Worm (Caenorhabditis elegans) whole organism, L1 larva: Measurements from ENCODE around the gene fmi-1.
A peak's percentile ranks its signal among the peaks of the same experiment; 100 is the strongest.

Experiments used
- C16A3.4 ChIP-seq: fragments of 150-350 bp; optimal IDR thresholded peaks from 2 replicates; lab custom pipeline; 2014; ENCODE audit warnings: missing biosample characterization, missing genetic modification characterization
- F16B12.6 ChIP-seq: fragments of 150-350 bp; optimal IDR thresholded peaks from 2 replicates; lab custom pipeline; 2014; ENCODE audit warnings: missing biosample characterization, missing genetic modification characterization
- Y116A8C.19 ChIP-seq: sonication (generic microtip); optimal IDR thresholded peaks from 2 replicates; lab custom pipeline; 2016; ENCODE audit warnings: missing compliant biosample characterization, missing genetic modification characterization, borderline replicate concordance
- aha-1 ChIP-seq: fragments of 150-350 bp; optimal IDR thresholded peaks from 2 replicates; lab custom pipeline; 2014; ENCODE audit warnings: missing biosample characterization, missing genetic modification characterization
- alr-1 ChIP-seq: fragments of 200-800 bp; sonication (Bioruptor generic); optimal IDR thresholded peaks from 2 replicates; lab custom pipeline; 2018; ENCODE audit warnings: borderline replicate concordance, mild to moderate bottlenecking, missing genetic modification characterization, missing compliant biosample characterization
- blmp-1 ChIP-seq: fragments of 150-350 bp; optimal IDR thresholded peaks from 2 replicates; lab custom pipeline; 2014; ENCODE audit warnings: missing biosample characterization, missing genetic modification characterization
- ceh-82 ChIP-seq, 3 experiments: fragments of 150-350 bp in 1 of 3; sonication (generic microtip) in 2 of 3; optimal IDR thresholded peaks; 2 replicates each; lab custom pipeline; 2014 to 2017; ENCODE audit warnings: missing biosample characterization in 3 of 3, missing genetic modification characterization in 3 of 3
- ceh-90 ChIP-seq: sonication (generic microtip); optimal IDR thresholded peaks from 2 replicates; lab custom pipeline; 2016; ENCODE audit warnings: missing genetic modification characterization, missing compliant biosample characterization
- ces-1 ChIP-seq: fragments of 150-350 bp; optimal IDR thresholded peaks from 2 replicates; lab custom pipeline; 2014; ENCODE audit warnings: missing biosample characterization, missing genetic modification reagents, missing genetic modification characterization
- dpl-1 ChIP-seq, 3 experiments: fragments of 150-350 bp in 2 of 3; sonication (generic microtip) in 1 of 3; optimal IDR thresholded peaks; 2 replicates each; lab custom pipeline; 2014 to 2017; ENCODE audit warnings: missing biosample characterization in 3 of 3, missing genetic modification characterization in 3 of 3, missing genetic modification reagents in 3 of 3
- efl-1 ChIP-seq, 4 experiments: fragments of 150-350 bp; optimal IDR thresholded peaks in 3 of 4; peaks in 1 of 4; 1 replicate in 1 of 4; 2 replicates in 3 of 4; lab custom pipeline; 2014; ENCODE audit warnings: missing biosample characterization in 2 of 4, missing genetic modification characterization in 2 of 4, missing genetic modification reagents in 2 of 4
- efl-3 ChIP-seq: fragments of 200-800 bp; sonication (Bioruptor generic); optimal IDR thresholded peaks from 2 replicates; lab custom pipeline; 2018; ENCODE audit warnings: mild to moderate bottlenecking, missing genetic modification characterization, missing compliant biosample characterization
- elt-2 ChIP-seq: sonication (generic microtip); optimal IDR thresholded peaks from 2 replicates; lab custom pipeline; 2016; ENCODE audit warnings: missing genetic modification characterization, mild to moderate bottlenecking, inconsistent platforms, missing compliant biosample characterization, missing genetic modification reagents
- fkh-10 ChIP-seq: sonication (generic microtip); optimal IDR thresholded peaks from 2 replicates; lab custom pipeline; 2017; ENCODE audit warnings: missing biosample characterization, missing genetic modification reagents, missing genetic modification characterization
- fkh-4 ChIP-seq: sonication (generic microtip); optimal IDR thresholded peaks from 2 replicates; lab custom pipeline; 2016; ENCODE audit warnings: missing compliant biosample characterization, missing genetic modification characterization, borderline replicate concordance
- fkh-8 ChIP-seq: sonication (generic microtip); optimal IDR thresholded peaks from 2 replicates; lab custom pipeline; 2016; ENCODE audit warnings: mild to moderate bottlenecking, missing genetic modification characterization, missing compliant biosample characterization
- hlh-17 ChIP-seq: fragments of 200-800 bp; sonication (Bioruptor generic); optimal IDR thresholded peaks from 2 replicates; lab custom pipeline; 2018; ENCODE audit warnings: missing genetic modification characterization, mild to moderate bottlenecking, missing compliant biosample characterization, moderate library complexity, borderline replicate concordance
- isw-1 ChIP-seq: fragments of 200-800 bp; sonication (Bioruptor generic); IDR thresholded peaks from 2 replicates; pipeline ENCODE4 v1.3.6; 2022; ENCODE audit warnings: missing genetic modification characterization, missing compliant biosample characterization
- lin-13 ChIP-seq: fragments of 150-350 bp; optimal IDR thresholded peaks from 2 replicates; lab custom pipeline; 2014; ENCODE audit warnings: missing biosample characterization, missing genetic modification reagents, missing genetic modification characterization
- lin-14 ChIP-seq: fragments of 200-800 bp; sonication (Bioruptor generic); optimal IDR thresholded peaks from 2 replicates; lab custom pipeline; 2018; ENCODE audit warnings: mild to moderate bottlenecking, missing genetic modification characterization, moderate library complexity, missing compliant biosample characterization
- lin-35 ChIP-seq, 2 experiments: fragments of 150-350 bp; optimal IDR thresholded peaks; 2 replicates each; lab custom pipeline; 2014; ENCODE audit warnings: missing biosample characterization in 2 of 2, missing genetic modification characterization in 2 of 2, missing genetic modification reagents in 2 of 2
- lin-39 ChIP-seq: fragments of 150-350 bp; optimal IDR thresholded peaks from 2 replicates; lab custom pipeline; 2014; ENCODE audit warnings: missing biosample characterization, missing genetic modification reagents, missing genetic modification characterization
- lsy-2 ChIP-seq, 2 experiments: fragments of 150-350 bp; optimal IDR thresholded peaks; 2 replicates each; lab custom pipeline; 2014; ENCODE audit warnings: missing biosample characterization in 2 of 2, missing genetic modification characterization in 2 of 2
- mab-9 ChIP-seq: fragments of 200-800 bp; sonication (Bioruptor generic); IDR thresholded peaks from 2 replicates; pipeline ENCODE4 v1.3.6; 2022; ENCODE audit warnings: missing genetic modification reagents, missing genetic modification characterization, missing compliant biosample characterization
- mep-1 ChIP-seq: fragments of 150-350 bp; optimal IDR thresholded peaks from 2 replicates; lab custom pipeline; 2014; ENCODE audit warnings: missing biosample characterization, missing genetic modification characterization
- nhr-12 ChIP-seq: sonication (generic microtip); optimal IDR thresholded peaks from 2 replicates; lab custom pipeline; 2017; ENCODE audit warnings: missing biosample characterization, missing genetic modification characterization
- nhr-19 ChIP-seq: fragments of 200-800 bp; sonication (Bioruptor generic); conservative IDR thresholded peaks from 2 replicates; pipeline ENCODE4 v1.3.6; 2022; ENCODE audit warnings: missing genetic modification characterization, missing compliant biosample characterization
- nhr-47 ChIP-seq: sonication (generic microtip); optimal IDR thresholded peaks from 2 replicates; lab custom pipeline; 2016; ENCODE audit warnings: mild to moderate bottlenecking, missing genetic modification characterization, moderate library complexity, missing compliant biosample characterization
- nhr-71 ChIP-seq: sonication (generic microtip); optimal IDR thresholded peaks from 2 replicates; lab custom pipeline; 2016; ENCODE audit warnings: mild to moderate bottlenecking, missing genetic modification characterization, moderate library complexity, missing compliant biosample characterization
- nhr-85 ChIP-seq: sonication (generic microtip); peaks from one replicate; lab custom pipeline; 2016; ENCODE audit warnings: missing genetic modification characterization, inconsistent platforms, missing compliant biosample characterization
- pqm-1 ChIP-seq: sonication (generic microtip); optimal IDR thresholded peaks from 3 replicates; lab custom pipeline; 2017; ENCODE audit warnings: missing biosample characterization, missing genetic modification characterization
- rnt-1 ChIP-seq: sonication (generic microtip); optimal IDR thresholded peaks from 2 replicates; lab custom pipeline; 2016; ENCODE audit warnings: mild to moderate bottlenecking, missing genetic modification characterization, moderate library complexity, missing compliant biosample characterization
- snu-23 ChIP-seq: sonication (generic microtip); optimal IDR thresholded peaks from 2 replicates; lab custom pipeline; 2016; ENCODE audit warnings: missing genetic modification characterization, missing compliant biosample characterization
- sup-37 ChIP-seq: fragments of 200-800 bp; sonication (Bioruptor generic); optimal IDR thresholded peaks from 2 replicates; lab custom pipeline; 2018; ENCODE audit warnings: mild to moderate bottlenecking, missing genetic modification characterization, missing compliant biosample characterization
- tbx-2 ChIP-seq: sonication (generic microtip); optimal IDR thresholded peaks from 2 replicates; lab custom pipeline; 2016; ENCODE audit warnings: missing genetic modification characterization, missing compliant biosample characterization
- unc-62 ChIP-seq: fragments of 150-350 bp; optimal IDR thresholded peaks from 2 replicates; lab custom pipeline; 2014; ENCODE audit warnings: missing biosample characterization, missing genetic modification reagents, missing genetic modification characterization
- unc-98 ChIP-seq: fragments of 200-800 bp; sonication (Bioruptor generic); IDR thresholded peaks from 2 replicates; pipeline ENCODE4 v1.3.6; 2022; ENCODE audit warnings: missing genetic modification characterization, missing compliant biosample characterization
- vab-15 ChIP-seq: sonication (generic microtip); optimal IDR thresholded peaks from 2 replicates; lab custom pipeline; 2017; ENCODE audit warnings: missing genotype, mild to moderate bottlenecking, missing genetic modification characterization, missing compliant biosample characterization
- xbp-1 ChIP-seq: sonication (generic microtip); optimal IDR thresholded peaks from 2 replicates; lab custom pipeline; 2016; ENCODE audit warnings: missing genetic modification characterization, missing compliant biosample characterization
- zag-1 ChIP-seq: fragments of 150-350 bp; optimal IDR thresholded peaks from 2 replicates; lab custom pipeline; 2014; ENCODE audit warnings: missing biosample characterization, missing genetic modification characterization
- ztf-11 ChIP-seq, 2 experiments: sonication (generic microtip); optimal IDR thresholded peaks; 2 replicates each; lab custom pipeline; 2016 to 2017; ENCODE audit warnings: missing genetic modification characterization in 2 of 2, missing biosample characterization in 1 of 2, missing compliant biosample characterization in 1 of 2

Gene fmi-1

DNA sequence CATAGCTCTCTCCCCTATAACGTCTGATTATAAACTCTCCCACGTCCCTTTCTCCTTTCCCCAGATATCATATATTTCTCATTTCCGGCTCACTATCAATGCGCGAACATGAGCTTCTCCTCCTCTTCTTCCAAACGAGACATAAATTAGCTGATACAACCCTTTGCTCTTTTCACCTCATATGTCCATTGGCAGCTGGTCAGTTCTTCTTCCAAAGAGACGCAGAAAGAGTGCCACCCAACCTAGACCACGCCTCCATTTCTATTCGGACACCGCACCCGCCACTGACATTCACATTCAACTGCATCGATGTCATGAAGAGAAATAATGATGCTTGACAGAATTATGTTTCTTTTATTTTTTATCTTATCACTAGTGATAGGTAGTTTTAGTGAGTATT is at the start of gene fmi-1:
TSS of gene fmi-1 (plus strand) at position 301 of the 400 bp plus-strand sequence.
- TF ChIP-seq unc-62 (GFP tag; lab: Kevin White, UChicago) (no peak), fkh-10 (no peak), efl-3 (no peak), F16B12.6 (no peak), alr-1 (tag; lab: Kevin White, UChicago) (no peak), Y116A8C.19 (no peak), ces-1 (no peak), lin-13 (GFP tag; lab: Kevin White, UChicago) (no peak), C16A3.4 (tag; lab: Kevin White, UChicago) (no peak), ceh-82 (tag; optimal IDR thresholded peaks at IDR 0.05; lab: Kevin White, UChicago) (no peak), nhr-85 (tag; lab: Kevin White, UChicago) (no peak), nhr-12 (no peak), ceh-90 (no peak), dpl-1 (GFP tag; optimal IDR thresholded peaks at IDR 0.05; lab: Kevin White, UChicago) (no peak), vab-15 (no peak), pqm-1 (no peak)

DNA sequence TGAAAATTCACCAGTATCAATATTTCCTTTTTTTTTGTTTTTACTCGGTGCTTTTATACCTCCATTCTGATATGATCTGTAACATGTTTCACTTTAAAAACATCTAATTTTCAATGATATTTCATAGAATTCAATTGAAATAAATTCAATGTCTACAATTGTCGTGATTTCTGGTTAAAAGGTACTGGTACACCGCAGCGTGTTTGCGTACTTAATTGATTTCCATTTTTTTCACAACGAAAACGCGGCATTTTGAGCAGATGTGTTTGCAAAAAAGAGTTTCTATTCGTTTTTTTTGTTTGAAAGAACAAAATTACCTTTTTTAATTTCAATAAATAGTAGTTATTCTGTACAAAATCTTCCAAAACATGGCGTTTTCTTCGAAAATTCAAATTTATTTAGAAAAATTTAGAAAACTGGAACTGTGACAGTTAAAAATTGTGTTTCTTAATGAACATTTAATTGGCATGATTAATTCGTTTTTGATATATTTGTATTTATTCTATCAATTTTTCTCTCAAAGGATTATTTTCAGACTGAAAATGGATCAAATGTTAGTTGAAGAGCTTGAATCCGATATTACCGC is 48.2 kb upstream of the fmi-1 start, which contains the start of gene pnn-1:
TSS of gene pnn-1 (plus strand) at position 536 of the 586 bp plus-strand sequence.
- peak; percentile 58 for TF ChIP-seq mep-1 (tag; lab: Kevin White, UChicago)
- TF ChIP-seq xbp-1 (tag; lab: Kevin White, UChicago) = peak; percentile 31
- TF ChIP-seq lin-35 (GFP tag; optimal IDR thresholded peaks at IDR 0.05; lab: Kevin White, UChicago) = peak; percentile 28 to 63
- TF ChIP-seq fkh-8 (tag; lab: Kevin White, UChicago) = no peak
- TF ChIP-seq blmp-1 (tag; lab: Kevin White, UChicago) = peak; percentile 41
- no peak for TF ChIP-seq unc-62 (GFP tag; lab: Kevin White, UChicago)
- peak; percentile 29 to 69 (median 63) for TF ChIP-seq dpl-1 (GFP tag; optimal IDR thresholded peaks at IDR 0.05; lab: Kevin White, UChicago)
- no peak for TF ChIP-seq lin-39 (tag; lab: Kevin White, UChicago)
- TF ChIP-seq isw-1 (GFP tag; lab: Robert Waterston, UW) = no peak
- TF ChIP-seq nhr-71 = peak; percentile 44
- no peak for TF ChIP-seq rnt-1 (tag; lab: Kevin White, UChicago)
- peak; percentile 87 for TF ChIP-seq F16B12.6
- peak; percentile 44 for TF ChIP-seq C16A3.4 (tag; lab: Kevin White, UChicago)
- no peak for TF ChIP-seq nhr-19
- peak; percentile 45 for TF ChIP-seq snu-23
- TF ChIP-seq sup-37 (GFP tag; lab: Kevin White, UChicago) = no peak
- peak; percentile 40 to 58 for TF ChIP-seq efl-1 (optimal IDR thresholded peaks at IDR 0.05; lab: Kevin White, UChicago)
- peak; percentile 49 to 95 for TF ChIP-seq efl-1 (GFP tag; optimal IDR thresholded peaks at IDR 0.05 in 1 of 2; lab: Kevin White, UChicago)
- TF ChIP-seq tbx-2 = peak; percentile 12
- TF ChIP-seq nhr-47 (tag; lab: Kevin White, UChicago) = peak; percentile 37
- TF ChIP-seq lsy-2 (tag; optimal IDR thresholded peaks at IDR 0.05; lab: Kevin White, UChicago) = peak; percentile 71 to 86
- no peak for TF ChIP-seq unc-98 (GFP tag; lab: Robert Waterston, UW)
- TF ChIP-seq aha-1 (tag; lab: Kevin White, UChicago) = no peak
- TF ChIP-seq lin-14 (GFP tag; lab: Kevin White, UChicago) = peak; percentile 37
- no peak for TF ChIP-seq hlh-17 (GFP tag; lab: Kevin White, UChicago)

DNA sequence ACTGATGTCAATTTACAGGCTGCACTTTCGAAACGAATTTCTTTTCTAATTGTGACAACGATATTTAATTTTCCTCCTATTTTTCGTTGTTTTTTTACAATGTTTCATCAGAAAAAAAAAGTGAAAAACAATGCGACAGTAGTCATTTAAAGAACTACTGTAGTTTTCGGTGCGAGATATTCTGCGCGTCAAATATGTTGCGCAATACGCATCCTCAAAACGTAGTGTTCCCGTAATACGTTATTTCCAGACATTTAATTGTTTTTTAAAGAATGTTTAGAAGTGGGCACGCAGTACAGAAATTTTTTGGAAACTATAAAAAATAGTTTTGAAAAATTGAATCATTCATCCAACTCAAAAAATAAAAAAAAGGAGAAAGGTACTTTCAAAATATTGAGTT is 44.8 kb upstream of the fmi-1 start:
- no peak for TF ChIP-seq unc-98 (GFP tag; lab: Robert Waterston, UW)
- no peak for TF ChIP-seq sup-37 (GFP tag; lab: Kevin White, UChicago)
- no peak for TF ChIP-seq nhr-47 (tag; lab: Kevin White, UChicago)
- TF ChIP-seq fkh-4 (tag; lab: Kevin White, UChicago) = no peak
- no peak for TF ChIP-seq unc-62 (GFP tag; lab: Kevin White, UChicago)
- no peak for TF ChIP-seq efl-3
- TF ChIP-seq mab-9 (GFP tag; lab: Robert Waterston, UW) = no peak
- no peak for TF ChIP-seq F16B12.6
- TF ChIP-seq ztf-11 (tag; optimal IDR thresholded peaks at IDR 0.05; lab: Kevin White, UChicago) = no peak
- TF ChIP-seq blmp-1 (tag; lab: Kevin White, UChicago) = no peak
- TF ChIP-seq elt-2 (tag; lab: Kevin White, UChicago) = no peak
- no peak for TF ChIP-seq nhr-12
- TF ChIP-seq snu-23 = no peak
- no peak for TF ChIP-seq zag-1
- TF ChIP-seq nhr-71 = no peak
- no peak for TF ChIP-seq vab-15
- no peak for TF ChIP-seq efl-1 (optimal IDR thresholded peaks at IDR 0.05; lab: Kevin White, UChicago)
- no peak for TF ChIP-seq efl-1 (GFP tag; optimal IDR thresholded peaks at IDR 0.05 in 1 of 2; lab: Kevin White, UChicago)
- TF ChIP-seq ceh-90 = no peak
